Worm (Caenorhabditis elegans) whole organism, mixed stage, embryonic: ENCODE measurements around the gene Y61A9LA.3.

Experiments
- ceh-83 ChIP-seq: fragments of 200-800 bp; sonication (Bioruptor generic); optimal IDR thresholded peaks from 2 replicates; lab custom pipeline; 2018; ENCODE audit warnings: mild to moderate bottlenecking, missing genetic modification characterization, missing compliant biosample characterization
- cnd-1 ChIP-seq: fragments of 200-800 bp; sonication (Bioruptor generic); optimal IDR thresholded peaks from 2 replicates; lab custom pipeline; 2018; ENCODE audit warnings: mild to moderate bottlenecking, missing genetic modification characterization, missing compliant biosample characterization
- elt-3 ChIP-seq: fragments of 150-350 bp; optimal IDR thresholded peaks from 2 replicates; lab custom pipeline; 2014; ENCODE audit warnings: missing biosample characterization, missing genetic modification characterization
- flh-1 ChIP-seq: fragments of 200-800 bp; sonication (Bioruptor generic); optimal IDR thresholded peaks from 2 replicates; lab custom pipeline; 2018; ENCODE audit warnings: mild to moderate bottlenecking, missing genetic modification characterization, moderate library complexity, missing compliant biosample characterization
- ham-2 ChIP-seq: fragments of 200-800 bp; sonication (Bioruptor generic); optimal IDR thresholded peaks from 2 replicates; lab custom pipeline; 2018; ENCODE audit warnings: mild to moderate bottlenecking, missing genetic modification characterization, missing compliant biosample characterization
- mep-1 ChIP-seq: fragments of 150-350 bp; optimal IDR thresholded peaks from 2 replicates; lab custom pipeline; 2017; ENCODE audit warnings: missing biosample characterization, missing genetic modification reagents, missing genetic modification characterization, inconsistent platforms
- nhr-2 ChIP-seq: fragments of 150-350 bp; optimal IDR thresholded peaks from 2 replicates; lab custom pipeline; 2014; ENCODE audit warnings: missing biosample characterization, missing genetic modification characterization
- nhr-28 ChIP-seq: fragments of 150-350 bp; optimal IDR thresholded peaks from 2 replicates; lab custom pipeline; 2014; ENCODE audit warnings: missing biosample characterization, missing genetic modification characterization
- nhr-76 ChIP-seq: sonication (generic microtip); optimal IDR thresholded peaks from 2 replicates; lab custom pipeline; 2017; ENCODE audit warnings: missing biosample characterization, missing genetic modification characterization
- pha-4 ChIP-seq: fragments of 150-350 bp; optimal IDR thresholded peaks from 2 replicates; lab custom pipeline; 2018; ENCODE audit warnings: missing biosample characterization, missing genetic modification reagents, missing genetic modification characterization
- sptf-1 ChIP-seq: sonication (generic microtip); optimal IDR thresholded peaks from 2 replicates; lab custom pipeline; 2017; ENCODE audit warnings: mild to moderate bottlenecking, missing genetic modification characterization, moderate library complexity, missing compliant biosample characterization
- tbx-8 ChIP-seq: fragments of 200-800 bp; sonication (Bioruptor generic); optimal IDR thresholded peaks from 2 replicates; lab custom pipeline; 2018; ENCODE audit warnings: mild to moderate bottlenecking, missing genetic modification characterization, moderate library complexity, missing compliant biosample characterization
- unc-120 ChIP-seq: sonication (generic microtip); optimal IDR thresholded peaks from 2 replicates; lab custom pipeline; 2017; ENCODE audit warnings: missing genetic modification characterization, missing compliant biosample characterization; ENCODE audit not compliant: poor library complexity, severe bottlenecking
- unc-39 ChIP-seq: fragments of 150-350 bp; optimal IDR thresholded peaks from 2 replicates; lab custom pipeline; 2014; ENCODE audit warnings: missing biosample characterization, missing genetic modification characterization
- unc-62 ChIP-seq: fragments of 150-350 bp; optimal IDR thresholded peaks from 2 replicates; lab custom pipeline; 2014; ENCODE audit warnings: missing biosample characterization, missing genetic modification reagents, missing genetic modification characterization
- zip-8 ChIP-seq: fragments of 150-350 bp; optimal IDR thresholded peaks from 2 replicates; lab custom pipeline; 2014; ENCODE audit warnings: missing biosample characterization, missing genetic modification characterization

The Y61A9LA.3 gene

DNA sequence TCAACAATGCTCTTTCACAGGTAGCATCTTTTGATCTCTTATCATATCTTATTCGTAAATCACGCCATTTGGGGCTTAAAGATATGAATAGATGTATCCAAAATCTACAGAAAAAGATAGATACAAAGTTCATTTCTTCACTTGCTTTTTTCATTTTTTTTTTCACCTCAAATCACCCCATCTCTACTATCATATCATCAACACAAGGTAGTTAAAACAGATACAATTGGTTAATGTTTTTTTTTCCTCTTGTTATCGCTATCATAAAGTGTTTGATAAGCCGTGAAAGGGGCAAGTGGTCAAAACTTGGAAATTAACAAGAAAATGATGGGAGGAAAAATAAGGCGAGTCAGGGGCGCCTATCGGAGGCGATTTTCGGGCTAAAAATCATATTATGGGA is 59.3 kb downstream of the Y61A9LA.3 start:
- TF ChIP-seq unc-120 (tag; lab: Kevin White, UChicago) (no peak), ham-2 (GFP tag; lab: Kevin White, UChicago) (no peak), pha-4 (tag; lab: Kevin White, UChicago) (no peak), ceh-83 (GFP tag; lab: Kevin White, UChicago) (no peak), flh-1 (GFP tag; lab: Kevin White, UChicago) (no peak), cnd-1 (tag; lab: Kevin White, UChicago) (no peak), nhr-76 (tag; lab: Kevin White, UChicago) (no peak), sptf-1 (tag; lab: Kevin White, UChicago) (no peak), mep-1 (tag; lab: Kevin White, UChicago) (no peak), unc-39 (tag; lab: Kevin White, UChicago) (no peak), zip-8 (tag; lab: Kevin White, UChicago) (no peak), nhr-2 (tag; lab: Kevin White, UChicago) (no peak), nhr-28 (tag; lab: Kevin White, UChicago) (no peak), elt-3 (tag; lab: Kevin White, UChicago) (no peak), tbx-8 (GFP tag; lab: Kevin White, UChicago) (no peak), unc-62 (GFP tag; lab: Kevin White, UChicago) (no peak)
